Worm (Caenorhabditis elegans): ENCODE measurements around the gene F13D12.10.

Gene F13D12.10

DNA sequence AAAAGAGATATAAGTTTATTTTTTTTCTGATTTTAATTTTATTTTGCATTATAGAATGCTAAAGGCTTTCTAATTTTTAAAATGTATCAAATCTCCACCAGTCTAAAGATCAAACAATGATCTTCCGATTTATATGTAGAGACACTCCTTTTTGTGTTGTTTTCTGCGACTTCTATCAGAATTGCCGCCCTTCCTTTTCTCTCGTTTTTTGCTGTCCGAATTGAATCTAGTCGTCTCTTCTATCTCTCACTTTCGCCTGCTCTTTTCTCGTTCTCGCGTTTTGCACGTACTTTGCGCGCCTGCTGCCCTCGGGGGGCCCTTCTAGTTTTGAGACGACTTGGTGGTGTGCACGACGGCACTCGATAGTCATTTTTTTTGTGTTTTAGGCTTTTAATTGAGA is 10.8 kb downstream of the F13D12.10 start (continued):
- TF ChIP-seq unc-98 (GFP tag; IDR thresholded peaks at IDR 0.05), result no peak
- peak; percentile 61 for TF ChIP-seq nhr-19 (GFP tag; conservative IDR thresholded peaks at IDR 0.05)
- TF ChIP-seq dpl-1 (GFP tag; optimal IDR thresholded peaks at IDR 0.05), result peak in 2 of 3 experiments; percentile 4 to 41
- TF ChIP-seq mdl-1 (tag; optimal IDR thresholded peaks at IDR 0.05), result no peak
- TF ChIP-seq vab-15 (tag; optimal IDR thresholded peaks at IDR 0.05), result no peak
- no peak for TF ChIP-seq ztf-11 (tag; optimal IDR thresholded peaks at IDR 0.05)
- peak; percentile 27 to 52 for TF ChIP-seq lin-35 (GFP tag; optimal IDR thresholded peaks at IDR 0.05)

ce11 chrII:11725615-11726014 is 12.0 kb downstream of the F13D12.10 start:
- TF ChIP-seq swsn-7 (tag; optimal IDR thresholded peaks at IDR 0.05), result no peak
- TF ChIP-seq ceh-8 (GFP tag; optimal IDR thresholded peaks at IDR 0.05), result no peak
- no peak for TF ChIP-seq nhr-11 (tag; optimal IDR thresholded peaks at IDR 0.05)
- TF ChIP-seq mef-2 (tag; optimal IDR thresholded peaks at IDR 0.05), result no peak
- TF ChIP-seq lin-15B (tag; optimal IDR thresholded peaks at IDR 0.05), result no peak
- TF ChIP-seq pag-3 (tag; optimal IDR thresholded peaks at IDR 0.05; ENCODE audit: borderline replicate concordance, insufficient read depth), result no peak
- TF ChIP-seq blmp-1 (tag; optimal IDR thresholded peaks at IDR 0.05), result no peak
- TF ChIP-seq alr-1 (tag; optimal IDR thresholded peaks at IDR 0.05; ENCODE audit: borderline replicate concordance), result no peak
- TF ChIP-seq nhr-84 (tag; optimal IDR thresholded peaks at IDR 0.05), result no peak
- no peak for TF ChIP-seq nhr-12 (tag; optimal IDR thresholded peaks at IDR 0.05)
- no peak for TF ChIP-seq unc-130 (tag; optimal IDR thresholded peaks at IDR 0.05)
- TF ChIP-seq elt-2 (tag; optimal IDR thresholded peaks at IDR 0.05), result no peak
- TF ChIP-seq hlh-4 (tag; optimal IDR thresholded peaks at IDR 0.05), result no peak
- TF ChIP-seq unc-62 (GFP tag; optimal IDR thresholded peaks at IDR 0.05), result no peak

DNA sequence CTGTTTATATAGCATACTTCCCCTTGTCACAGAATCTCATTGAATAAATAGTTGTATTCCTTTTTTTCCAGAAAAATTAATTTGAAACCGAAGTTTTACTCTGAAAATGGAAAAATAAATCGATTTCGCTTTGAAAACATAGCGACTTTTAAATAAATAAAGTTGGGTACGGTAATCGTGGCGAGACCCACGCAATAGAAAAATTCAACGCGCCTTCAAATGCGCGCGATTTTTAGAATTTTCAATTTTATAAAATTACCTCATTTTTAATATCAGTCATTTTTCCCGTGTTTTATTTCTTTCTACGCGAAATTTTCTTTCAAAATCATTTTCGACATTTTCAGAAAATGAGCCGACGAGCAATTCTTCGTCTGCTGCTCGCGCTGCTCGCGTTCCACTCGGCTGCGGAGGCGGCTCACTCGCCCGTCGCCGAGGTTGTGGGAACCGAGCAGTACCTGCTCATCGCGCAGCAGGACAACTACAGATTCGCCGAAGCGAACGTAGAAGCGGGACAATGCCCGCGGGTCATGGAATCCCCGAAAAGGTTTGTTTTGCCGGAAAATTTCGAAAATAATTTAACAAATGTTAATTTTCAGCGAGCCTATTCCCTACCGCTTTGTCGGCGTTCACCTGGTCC is 13.0 kb downstream of the F13D12.10 start, which contains the start of gene F13D12.5:
Gene F13D12.5 (plus strand): TSS at position 345 of the 637 bp plus-strand sequence.
- TF ChIP-seq nhr-90 (tag; optimal IDR thresholded peaks at IDR 0.05; ENCODE audit: poor library complexity), result no peak
- TF ChIP-seq nhr-28 (tag; optimal IDR thresholded peaks at IDR 0.05), result no peak
- no peak for TF ChIP-seq vab-15 (tag; optimal IDR thresholded peaks at IDR 0.05)
- no peak for TF ChIP-seq dsc-1 (tag; optimal IDR thresholded peaks at IDR 0.05)
- no peak for TF ChIP-seq isw-1 (GFP tag; IDR thresholded peaks at IDR 0.05)
- no peak for TF ChIP-seq efl-3 (GFP tag; optimal IDR thresholded peaks at IDR 0.05)
- TF ChIP-seq blmp-1 (tag; optimal IDR thresholded peaks at IDR 0.05), result no peak
- peak; percentile 30 for TF ChIP-seq nhr-71 (tag; optimal IDR thresholded peaks at IDR 0.05)
- TF ChIP-seq sptf-1 (tag; optimal IDR thresholded peaks at IDR 0.05), result no peak

ce11 chrII:11727438-11727837 is 13.8 kb downstream of the F13D12.10 start:
- TF ChIP-seq unc-30 (tag; optimal IDR thresholded peaks at IDR 0.05) (no peak), nhr-90 (tag; optimal IDR thresholded peaks at IDR 0.05; ENCODE audit: poor library complexity) (no peak), zag-1 (tag; optimal IDR thresholded peaks at IDR 0.05) (no peak), nhr-85 (tag) (no peak), mef-2 (tag; optimal IDR thresholded peaks at IDR 0.05) (no peak), mep-1 (tag; optimal IDR thresholded peaks at IDR 0.05) (no peak), elt-3 (tag; optimal IDR thresholded peaks at IDR 0.05) (no peak), hlh-17 (GFP tag; optimal IDR thresholded peaks at IDR 0.05; ENCODE audit: borderline replicate concordance) (no peak), jun-1 (tag; optimal IDR thresholded peaks at IDR 0.05) (no peak), ceh-63 (GFP tag; optimal IDR thresholded peaks at IDR 0.05) (no peak), nhr-47 (tag; optimal IDR thresholded peaks at IDR 0.05) (no peak), lin-13 (GFP tag; optimal IDR thresholded peaks at IDR 0.05) (no peak), snu-23 (GFP tag; optimal IDR thresholded peaks at IDR 0.05) (no peak), nhr-77 (tag; optimal IDR thresholded peaks at IDR 0.05) (no peak)
